Fruit fly (Drosophila melanogaster): ENCODE measurements around the gene CHMP2B.

The CHMP2B gene

DNA sequence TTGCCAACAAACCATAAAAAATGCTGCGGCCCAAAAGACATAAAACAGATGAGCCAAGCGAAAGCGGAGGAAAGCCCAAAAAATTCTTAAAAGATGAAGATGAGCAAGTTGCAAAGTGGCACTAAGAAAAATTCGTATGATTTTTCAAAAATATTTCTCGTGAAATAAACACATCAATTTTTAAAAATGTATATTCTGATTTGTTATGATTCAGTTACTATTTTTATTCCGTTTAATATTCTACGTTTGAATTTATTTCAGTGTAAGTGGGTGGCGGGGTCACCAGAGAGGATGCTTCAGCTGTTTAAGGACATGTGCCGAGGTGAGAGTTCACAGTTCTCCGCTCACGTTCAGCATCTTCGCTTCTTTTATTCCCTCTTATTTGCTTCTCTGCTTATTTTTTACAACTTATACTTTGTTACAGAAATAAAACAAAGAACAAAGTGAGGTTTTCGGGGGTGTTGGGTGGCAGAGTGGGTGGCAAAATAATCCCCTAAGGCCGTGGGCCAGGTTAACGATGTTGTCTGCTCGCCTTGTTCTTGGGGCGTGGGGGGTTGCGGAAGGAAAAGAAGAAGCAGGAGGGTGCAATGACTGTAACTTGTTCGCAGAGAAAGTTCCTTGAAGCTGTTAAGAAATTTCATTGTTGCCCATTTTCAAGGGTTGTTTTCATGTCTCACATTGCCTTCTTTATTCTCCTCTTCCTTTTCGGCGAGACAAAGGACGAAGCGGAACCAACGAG lies 43.0 kb downstream of the CHMP2B start (continued):
- TF ChIP-seq CG12659 (GFP tag; optimal IDR thresholded peaks at IDR 0.05), result peak; percentile 51
- peak; percentile 75 for TF ChIP-seq Hmr (GFP tag; optimal IDR thresholded peaks at IDR 0.05)
- no peak for TF ChIP-seq tx (GFP tag; optimal IDR thresholded peaks at IDR 0.05)
- TF ChIP-seq Sry-β (GFP tag; optimal IDR thresholded peaks at IDR 0.05), result no peak
- TF ChIP-seq Eip74EF (GFP tag; optimal IDR thresholded peaks at IDR 0.05), result no peak
- no peak for TF ChIP-seq CG8281 (tag; optimal IDR thresholded peaks at IDR 0.05)
- TF ChIP-seq CG6175 (GFP tag; IDR thresholded peaks at IDR 0.05), result no peak
- TF ChIP-seq CG16779 (GFP tag; IDR thresholded peaks at IDR 0.05), result no peak
- TF ChIP-seq Dp (GFP tag; optimal IDR thresholded peaks at IDR 0.05), result no peak
- no peak for TF ChIP-seq fd64A (GFP tag; optimal IDR thresholded peaks at IDR 0.05)
- TF ChIP-seq Nf-YA (GFP tag; IDR thresholded peaks at IDR 0.05), result 0 out of 2 replicates have a peak, but pooled peaks have one; percentile 31
- no peak for TF ChIP-seq CG14710 (tag; optimal IDR thresholded peaks at IDR 0.05)
- TF ChIP-seq Max (GFP tag; optimal IDR thresholded peaks at IDR 0.05), result no peak
- no peak for TF ChIP-seq ATbp (GFP tag; optimal IDR thresholded peaks at IDR 0.05)
- TF ChIP-seq CG4424 (GFP tag; optimal IDR thresholded peaks at IDR 0.05), result no peak
- peak; percentile 52 for TF ChIP-seq CG1603 (tag; optimal IDR thresholded peaks at IDR 0.05)
- TF ChIP-seq usp (GFP tag; optimal IDR thresholded peaks at IDR 0.05), result no peak
- no peak for TF ChIP-seq CG43689 (GFP tag; IDR thresholded peaks at IDR 0.05)
- no peak for TF ChIP-seq lov (optimal IDR thresholded peaks at IDR 0.05)
- no peak for TF ChIP-seq lov (GFP tag; IDR thresholded peaks at IDR 0.05)
- TF ChIP-seq Antp (GFP tag; optimal IDR thresholded peaks at IDR 0.05), result no peak
- TF ChIP-seq stwl (tag; optimal IDR thresholded peaks at IDR 0.05), result no peak
- TF ChIP-seq hbn (GFP tag; IDR thresholded peaks at IDR 0.05; ENCODE audit: partially characterized antibody), result no peak
- TF ChIP-seq ab (GFP tag; optimal IDR thresholded peaks at IDR 0.05), result no peak
- no peak for TF ChIP-seq wek (GFP tag; optimal IDR thresholded peaks at IDR 0.05)
- TF ChIP-seq hb (GFP tag; IDR thresholded peaks at IDR 0.05; ENCODE audit: partially characterized antibody), result no peak
- no peak for TF ChIP-seq Gug (GFP tag; IDR thresholded peaks at IDR 0.05)
- TF ChIP-seq CG5953 (GFP tag; IDR thresholded peaks at IDR 0.05), result no peak
- no peak for TF ChIP-seq peb (GFP tag; IDR thresholded peaks at IDR 0.05)
- TF ChIP-seq BtbVII (GFP tag; optimal IDR thresholded peaks at IDR 0.05), result no peak
- no peak for TF ChIP-seq CG33557 (GFP tag; optimal IDR thresholded peaks at IDR 0.05)
- TF ChIP-seq slp2 (GFP tag; optimal IDR thresholded peaks at IDR 0.05), result no peak
- TF ChIP-seq lab (GFP tag; optimal IDR thresholded peaks at IDR 0.05), result peak; percentile 77
- peak; percentile 51; the same call in 1 of the 2 replicates for TF ChIP-seq CG14014 (GFP tag; IDR thresholded peaks at IDR 0.05)
- no peak for TF ChIP-seq CG7963 (GFP tag; IDR thresholded peaks at IDR 0.05; ENCODE audit: partially characterized antibody)
- no peak for TF ChIP-seq crp (GFP tag; optimal IDR thresholded peaks at IDR 0.05)
- TF ChIP-seq jigr1 (GFP tag; IDR thresholded peaks at IDR 0.05), result no peak
- no peak for TF ChIP-seq CG18011 (GFP tag; optimal IDR thresholded peaks at IDR 0.05)
- TF ChIP-seq schlank (tag; optimal IDR thresholded peaks at IDR 0.05), result no peak
- TF ChIP-seq Atf6 (GFP tag; IDR thresholded peaks at IDR 0.05), result no peak; the same call in 1 of the 2 replicates
- TF ChIP-seq CG10366 (GFP tag; IDR thresholded peaks at IDR 0.05), result peak; percentile 26; the same call in 1 of the 2 replicates
- TF ChIP-seq h (optimal IDR thresholded peaks at IDR 0.05), result no peak
- TF ChIP-seq Neu2 (GFP tag; optimal IDR thresholded peaks at IDR 0.05; ENCODE audit: borderline replicate concordance), result no peak
- TF ChIP-seq eyg (GFP tag; optimal IDR thresholded peaks at IDR 0.05), result peak; percentile 23
- TF ChIP-seq CG15601 (tag; optimal IDR thresholded peaks at IDR 0.05), result peak; percentile 0
- TF ChIP-seq sima (GFP tag; optimal IDR thresholded peaks at IDR 0.05), result no peak
- TF ChIP-seq Hr78 (GFP tag; optimal IDR thresholded peaks at IDR 0.05), result no peak
- peak; percentile 10 for TF ChIP-seq Camta (GFP tag; optimal IDR thresholded peaks at IDR 0.05)
- peak; percentile 28 for TF ChIP-seq CG18476 (GFP tag; optimal IDR thresholded peaks at IDR 0.05)

Measured in whole organism, embryonic.